Worm (Caenorhabditis elegans): ENCODE measurements around the gene ztf-1.

Gene ztf-1

ce11 chrIII:8739126-8739525, 53.0 kb downstream of the ztf-1 start (continued):
- no peak for TF ChIP-seq vab-15 (tag; optimal IDR thresholded peaks at IDR 0.05)
- TF ChIP-seq zip-4 (GFP tag; optimal IDR thresholded peaks at IDR 0.05), result no peak
- peak; percentile 30; the same call in 1 of the 2 replicates for TF ChIP-seq nhr-19 (GFP tag; conservative IDR thresholded peaks at IDR 0.05)
- no peak for TF ChIP-seq fkh-8 (tag; optimal IDR thresholded peaks at IDR 0.05)
- TF ChIP-seq unc-86 (tag; optimal IDR thresholded peaks at IDR 0.05), result no peak
- TF ChIP-seq nhr-90 (tag; optimal IDR thresholded peaks at IDR 0.05; ENCODE audit: poor library complexity), result peak; percentile 54
- TF ChIP-seq efl-3 (GFP tag; optimal IDR thresholded peaks at IDR 0.05), result no peak
- no peak for TF ChIP-seq aha-1 (tag; optimal IDR thresholded peaks at IDR 0.05)
- TF ChIP-seq C16A3.4 (tag; optimal IDR thresholded peaks at IDR 0.05), result no peak
- TF ChIP-seq skn-1 (tag; optimal IDR thresholded peaks at IDR 0.05), result no peak
- TF ChIP-seq nhr-28 (tag; optimal IDR thresholded peaks at IDR 0.05), result no peak
- TF ChIP-seq snu-23 (GFP tag; optimal IDR thresholded peaks at IDR 0.05), result peak; percentile 70
- TF ChIP-seq lin-14 (GFP tag; optimal IDR thresholded peaks at IDR 0.05), result peak; percentile 86
- peak; percentile 10 for TF ChIP-seq pqm-1 (tag; optimal IDR thresholded peaks at IDR 0.05)
- peak; percentile 10 for TF ChIP-seq nhr-47 (tag; optimal IDR thresholded peaks at IDR 0.05)
- TF ChIP-seq Y116A8C.19 (tag; optimal IDR thresholded peaks at IDR 0.05; ENCODE audit: borderline replicate concordance), result no peak
- no peak for TF ChIP-seq pag-3 (tag; optimal IDR thresholded peaks at IDR 0.05; ENCODE audit: borderline replicate concordance, insufficient read depth)
- no peak for TF ChIP-seq nhr-84 (tag; optimal IDR thresholded peaks at IDR 0.05)
- TF ChIP-seq irx-1 (tag; optimal IDR thresholded peaks at IDR 0.05), result no peak
- TF ChIP-seq dpl-1 (GFP tag; optimal IDR thresholded peaks at IDR 0.05), result peak in 2 of 3 experiments; percentile 24 to 50
- TF ChIP-seq mdl-1 (tag; optimal IDR thresholded peaks at IDR 0.05), result peak in 1 of 2 experiments; percentile 84
- TF ChIP-seq mep-1 (tag; optimal IDR thresholded peaks at IDR 0.05), result peak; percentile 5
- no peak for TF ChIP-seq aly-2 (tag; optimal IDR thresholded peaks at IDR 0.05)
- peak; percentile 90 for TF ChIP-seq nhr-85 (tag)
- TF ChIP-seq ceh-82 (tag; optimal IDR thresholded peaks at IDR 0.05), result no peak
- TF ChIP-seq ets-5 (GFP tag; IDR thresholded peaks at IDR 0.05), result no peak
- TF ChIP-seq C34B4.2 (tag; optimal IDR thresholded peaks at IDR 0.05), result no peak
- TF ChIP-seq elt-3 (tag; optimal IDR thresholded peaks at IDR 0.05), result peak in 5 of 6 experiments; percentile 24 to 98 (median 76)
- no peak for TF ChIP-seq ceh-90 (tag; optimal IDR thresholded peaks at IDR 0.05)
- peak; percentile 28 for TF ChIP-seq jun-1 (tag; optimal IDR thresholded peaks at IDR 0.05)

- TF ChIP-seq efl-1 (optimal IDR thresholded peaks at IDR 0.05), result no peak
- TF ChIP-seq efl-1 (GFP tag; optimal IDR thresholded peaks at IDR 0.05 in 1 of 2), result peak in 1 of 2 experiments; percentile 91
- TF ChIP-seq mep-1 (tag; optimal IDR thresholded peaks at IDR 0.05), result no peak
These were observed 53.9 kb downstream of the ztf-1 start for ce11 chrIII:8738289-8738688.

- TF ChIP-seq C34B4.2 (tag; optimal IDR thresholded peaks at IDR 0.05) (no peak), snpc-4 (tag; optimal IDR thresholded peaks at IDR 0.05) (no peak), fkh-8 (tag; optimal IDR thresholded peaks at IDR 0.05) (no peak), unc-62 (GFP tag; optimal IDR thresholded peaks at IDR 0.05) (no peak), pqm-1 (tag; optimal IDR thresholded peaks at IDR 0.05) (no peak), efl-1 (optimal IDR thresholded peaks at IDR 0.05) (no peak), efl-1 (GFP tag; optimal IDR thresholded peaks at IDR 0.05 in 1 of 2) (peak in 1 of 2 experiments; percentile 46), lin-14 (GFP tag; optimal IDR thresholded peaks at IDR 0.05) (peak; percentile 33), zag-1 (tag; optimal IDR thresholded peaks at IDR 0.05) (no peak), ama-1 (optimal IDR thresholded peaks at IDR 0.05) (no peak), ceh-90 (tag; optimal IDR thresholded peaks at IDR 0.05) (no peak), isw-1 (GFP tag; IDR thresholded peaks at IDR 0.05) (no peak)
These were observed 54.8 kb downstream of the ztf-1 start for ce11 chrIII:8737391-8737790.
